Worm (Caenorhabditis elegans): ENCODE measurements around the gene F45E1.1.
A peak's percentile ranks its signal among the peaks of the same experiment; 100 is the strongest.

F45E1.1 gene

ce11 chrX:8057791-8058270 lies 54.3 kb downstream of the F45E1.1 start, which contains the start of gene dim-1:
Gene dim-1, minus strand, starts transcription at chrX:8058220.
- TF ChIP-seq tbx-8 (GFP tag; optimal IDR thresholded peaks at IDR 0.05) (no peak), unc-120 (tag; optimal IDR thresholded peaks at IDR 0.05; ENCODE audit: poor library complexity, severe bottlenecking) (peak; percentile 72), ces-1 (GFP tag; optimal IDR thresholded peaks at IDR 0.05) (peak; percentile 52)

Measured in whole organism, mixed stage, embryonic.